Fruit fly (Drosophila melanogaster): ENCODE measurements around the gene stc.

Gene stc

DNA sequence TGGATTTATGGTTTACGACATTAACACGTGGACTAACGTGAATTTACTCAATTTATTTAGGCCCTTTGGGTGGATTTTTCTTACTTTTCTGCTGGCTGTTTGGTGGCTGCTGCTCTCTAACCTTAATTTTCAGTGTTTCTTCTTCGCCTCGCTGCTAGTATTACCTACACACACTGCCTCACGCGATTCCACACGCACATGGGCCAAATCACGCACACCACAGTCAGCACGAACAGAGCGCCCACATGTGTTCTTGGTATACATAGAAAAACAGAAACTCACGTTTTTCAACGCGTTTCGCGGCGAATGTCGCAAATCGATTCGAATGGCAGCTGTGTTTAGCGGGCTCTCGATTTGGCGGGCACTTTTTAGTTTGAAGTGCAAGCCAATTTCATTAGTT lies 45.4 kb upstream of the stc start (continued):
- no peak for TF ChIP-seq sim (GFP tag; IDR thresholded peaks at IDR 0.05)
- TF ChIP-seq danr (GFP tag; IDR thresholded peaks at IDR 0.05) = no peak
- no peak for TF ChIP-seq esg (GFP tag; conservative IDR thresholded peaks at IDR 0.05)
- TF ChIP-seq so (GFP tag; IDR thresholded peaks at IDR 0.05) = peak; percentile 56; the same call in 2 of the 3 replicates
- TF ChIP-seq sens-2 (GFP tag; IDR thresholded peaks at IDR 0.05) = no peak
- TF ChIP-seq Dad (GFP tag; optimal IDR thresholded peaks at IDR 0.05) = peak; percentile 41
- TF ChIP-seq CG31441 (GFP tag; IDR thresholded peaks at IDR 0.05) = 0 out of 2 replicates have a peak, but pooled peaks have one; percentile 26
- no peak for TF ChIP-seq trh (GFP tag; optimal IDR thresholded peaks at IDR 0.05)
- TF ChIP-seq CG31388 (GFP tag; optimal IDR thresholded peaks at IDR 0.05) = no peak
- TF ChIP-seq CG10366 (GFP tag; IDR thresholded peaks at IDR 0.05) = no peak
- TF ChIP-seq lov (optimal IDR thresholded peaks at IDR 0.05) = no peak
- no peak for TF ChIP-seq lov (GFP tag; IDR thresholded peaks at IDR 0.05)
- TF ChIP-seq Stat92E (GFP tag; optimal IDR thresholded peaks at IDR 0.05) = peak in 1 of 3 experiments; percentile 72
- peak; percentile 14; the same call in 1 of the 2 replicates for TF ChIP-seq cas (GFP tag; IDR thresholded peaks at IDR 0.05)
- peak; percentile 44 for TF ChIP-seq da (GFP tag; optimal IDR thresholded peaks at IDR 0.05)
- TF ChIP-seq tx (GFP tag; optimal IDR thresholded peaks at IDR 0.05) = peak; percentile 38
- TF ChIP-seq Optix (GFP tag; IDR thresholded peaks at IDR 0.05) = no peak
- no peak for TF ChIP-seq CG16863 (GFP tag; optimal IDR thresholded peaks at IDR 0.05)
- peak; percentile 86 for TF ChIP-seq CG17912 (GFP tag; optimal IDR thresholded peaks at IDR 0.05)
- no peak for TF ChIP-seq gce (GFP tag; IDR thresholded peaks at IDR 0.05)
- peak in 1 of 2 experiments; percentile 69 for TF ChIP-seq insv (GFP tag; optimal IDR thresholded peaks at IDR 0.05)
- peak; percentile 83 for TF ChIP-seq CG12659 (GFP tag; optimal IDR thresholded peaks at IDR 0.05)
- TF ChIP-seq CrebB (tag; optimal IDR thresholded peaks at IDR 0.05) = peak; percentile 53
- no peak for TF ChIP-seq CG17328 (GFP tag; IDR thresholded peaks at IDR 0.05)
- no peak for TF ChIP-seq Oaz (GFP tag; IDR thresholded peaks at IDR 0.05)
- TF ChIP-seq Sry-β (GFP tag; optimal IDR thresholded peaks at IDR 0.05) = peak; percentile 9
- TF ChIP-seq tin (GFP tag; optimal IDR thresholded peaks at IDR 0.05) = peak; percentile 37
- TF ChIP-seq dati (GFP tag; IDR thresholded peaks at IDR 0.05) = no peak
- TF ChIP-seq bigmax (GFP tag; optimal IDR thresholded peaks at IDR 0.05) = peak; percentile 99
- TF ChIP-seq ATbp (GFP tag; optimal IDR thresholded peaks at IDR 0.05) = no peak
- peak; percentile 76; the same call in 1 of the 2 replicates for TF ChIP-seq chm (GFP tag; IDR thresholded peaks at IDR 0.05)
- peak; percentile 91 for TF ChIP-seq Med (GFP tag)
- TF ChIP-seq CG4404 (GFP tag; IDR thresholded peaks at IDR 0.05) = no peak
- peak; percentile 85 for TF ChIP-seq CG14710 (tag; optimal IDR thresholded peaks at IDR 0.05)

DNA sequence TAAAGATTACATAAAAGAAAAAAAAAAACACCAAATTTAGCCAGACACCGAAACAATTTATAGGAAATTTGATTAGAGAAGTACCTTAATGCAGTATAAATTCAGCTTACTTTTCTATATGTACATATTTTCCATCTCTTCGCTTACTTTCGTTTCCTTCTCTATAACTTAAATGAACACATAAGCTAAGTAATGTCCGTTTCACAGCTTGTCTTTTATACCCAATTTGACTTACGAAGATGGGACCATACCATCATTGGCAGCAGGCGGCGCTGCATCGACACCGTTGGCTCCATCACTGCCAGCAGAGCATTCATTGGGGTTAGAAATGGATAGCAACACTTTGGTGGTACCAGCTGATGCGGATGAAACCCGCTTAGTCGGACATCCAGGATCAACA lies 43.1 kb upstream of the stc start, which contains the start of gene vig:
Gene vig (minus strand): TSS at position 101 of the 400 bp plus-strand sequence.
- TF ChIP-seq cas (GFP tag; IDR thresholded peaks at IDR 0.05) (no peak), CG12391 (tag; optimal IDR thresholded peaks at IDR 0.05) (no peak), wdn (GFP tag; IDR thresholded peaks at IDR 0.05) (no peak), C15 (GFP tag; IDR thresholded peaks at IDR 0.05) (no peak), Hr39 (optimal IDR thresholded peaks at IDR 0.05) (no peak), onecut (GFP tag; IDR thresholded peaks at IDR 0.05) (no peak), dysf (GFP tag; IDR thresholded peaks at IDR 0.05) (no peak), sr (GFP tag; IDR thresholded peaks at IDR 0.05) (no peak), CG10209 (GFP tag; optimal IDR thresholded peaks at IDR 0.05) (no peak), CG15073 (GFP tag; optimal IDR thresholded peaks at IDR 0.05) (no peak), CG5245 (GFP tag; optimal IDR thresholded peaks at IDR 0.05) (no peak), Side (GFP tag; optimal IDR thresholded peaks at IDR 0.05) (no peak), CG12942 (GFP tag; optimal IDR thresholded peaks at IDR 0.05) (no peak), Elba2 (GFP tag; optimal IDR thresholded peaks at IDR 0.05) (no peak), NC2β (GFP tag; optimal IDR thresholded peaks at IDR 0.05) (no peak)

Data from whole organism, embryonic.